Fruit fly (Drosophila melanogaster) whole organism, prepupa: ENCODE data around the gene Prm.

Experiments
- Blimp-1 ChIP-seq: fragments of 200-800 bp; sonication (Bioruptor generic); optimal IDR thresholded peaks from 3 replicates; lab custom pipeline; 2017; ENCODE audit warnings: missing biosample characterization, missing genetic modification characterization, mild to moderate bottlenecking, moderate library complexity, missing genetic modification reagents
- CG11294 ChIP-seq: fragments of 200-800 bp; sonication (Bioruptor generic); IDR thresholded peaks from 2 replicates; pipeline ENCODE4 v1.3.6; 2022; ENCODE audit warnings: missing biosample characterization, missing genetic modification characterization
- CG11762 ChIP-seq: fragments of 200-800 bp; sonication (Bioruptor generic); optimal IDR thresholded peaks from 3 replicates; lab custom pipeline; 2016; ENCODE audit warnings: missing biosample characterization, missing genetic modification characterization; ENCODE audit not compliant: insufficient read depth
- CG11902 ChIP-seq: fragments of 200-800 bp; sonication (Bioruptor generic); optimal IDR thresholded peaks from 3 replicates; lab custom pipeline; 2016; ENCODE audit warnings: missing biosample characterization, missing genetic modification characterization
- CG1621 ChIP-seq: fragments of 200-800 bp; sonication (Bioruptor generic); optimal IDR thresholded peaks from 3 replicates; lab custom pipeline; 2018; ENCODE audit warnings: missing biosample characterization, mild to moderate bottlenecking, missing genetic modification characterization
- CG16779 ChIP-seq: fragments of 200-800 bp; sonication (Bioruptor generic); optimal IDR thresholded peaks from 3 replicates; lab custom pipeline; 2017; ENCODE audit warnings: missing biosample characterization, mild to moderate bottlenecking, missing genetic modification characterization
- CG3032 ChIP-seq: fragments of 200-800 bp; optimal IDR thresholded peaks from 2 replicates; lab custom pipeline; 2019; ENCODE audit warnings: missing biosample characterization, mild to moderate bottlenecking, missing genetic modification characterization, moderate library complexity
- CG31627 ChIP-seq: fragments of 200-800 bp; sonication (Bioruptor generic); optimal IDR thresholded peaks from 3 replicates; lab custom pipeline; 2016; ENCODE audit warnings: missing biosample characterization, missing genetic modification characterization
- CG32006 ChIP-seq: fragments of 200-800 bp; sonication (Bioruptor generic); optimal IDR thresholded peaks from 3 replicates; lab custom pipeline; 2017; ENCODE audit warnings: missing biosample characterization, mild to moderate bottlenecking, missing genetic modification characterization
- CG34406 ChIP-seq: fragments of 200-800 bp; sonication (Bioruptor generic); optimal IDR thresholded peaks from 3 replicates; lab custom pipeline; 2016; ENCODE audit warnings: missing biosample characterization, missing genetic modification characterization
- CG3919 ChIP-seq: fragments of 200-800 bp; sonication (Bioruptor generic); optimal IDR thresholded peaks from 3 replicates; lab custom pipeline; 2016; ENCODE audit warnings: missing biosample characterization, missing genetic modification characterization
- CG4318 ChIP-seq: fragments of 200-800 bp; sonication (Bioruptor generic); optimal IDR thresholded peaks from 3 replicates; lab custom pipeline; 2017; ENCODE audit warnings: missing biosample characterization, mild to moderate bottlenecking, missing genetic modification characterization
- CG6163 ChIP-seq: fragments of 200-800 bp; sonication (Bioruptor generic); IDR thresholded peaks from 3 replicates; pipeline ENCODE4 v1.3.6; 2022; ENCODE audit warnings: missing biosample characterization, missing genetic modification characterization
- CG6276 ChIP-seq: fragments of 200-800 bp; sonication (Bioruptor generic); optimal IDR thresholded peaks from 2 replicates; lab custom pipeline; 2017; ENCODE audit warnings: missing biosample characterization, mild to moderate bottlenecking, missing genetic modification characterization
- CG6792 ChIP-seq: fragments of 200-800 bp; sonication (Bioruptor generic); optimal IDR thresholded peaks from 3 replicates; lab custom pipeline; 2016; ENCODE audit warnings: missing biosample characterization, missing genetic modification characterization
- CG6808 ChIP-seq: fragments of 200-800 bp; sonication (Bioruptor generic); optimal IDR thresholded peaks from 3 replicates; lab custom pipeline; 2017; ENCODE audit warnings: missing biosample characterization, missing genetic modification characterization, mild to moderate bottlenecking, moderate library complexity, missing genetic modification reagents
- CG6854 ChIP-seq: fragments of 200-800 bp; sonication (Bioruptor generic); optimal IDR thresholded peaks from 2 replicates; lab custom pipeline; 2017; ENCODE audit warnings: missing biosample characterization, mild to moderate bottlenecking, missing genetic modification characterization
- CG8119 ChIP-seq: fragments of 200-800 bp; sonication (Bioruptor generic); IDR thresholded peaks from 3 replicates; pipeline ENCODE4 v1.3.6; 2022; ENCODE audit warnings: missing biosample characterization, missing genetic modification characterization
- CG9139 ChIP-seq: fragments of 200-800 bp; sonication (Bioruptor generic); optimal IDR thresholded peaks from 3 replicates; lab custom pipeline; 2017; ENCODE audit warnings: missing biosample characterization, mild to moderate bottlenecking, missing genetic modification characterization
- Eip75B ChIP-seq: fragments of 200-800 bp; sonication (Bioruptor generic); optimal IDR thresholded peaks from 3 replicates; lab custom pipeline; 2016; ENCODE audit warnings: missing biosample characterization, missing genetic modification characterization
- Eip93F ChIP-seq: fragments of 200-800 bp; sonication (Bioruptor generic); optimal IDR thresholded peaks from 2 replicates; lab custom pipeline; 2016; ENCODE audit warnings: missing biosample characterization, mild to moderate bottlenecking, missing genetic modification characterization
- Gug ChIP-seq: fragments of 200-800 bp; sonication (Bioruptor generic); IDR thresholded peaks from 2 replicates; pipeline ENCODE4 v1.3.6; 2022; ENCODE audit warnings: missing biosample characterization, missing genetic modification characterization
- Hr38 ChIP-seq: sonication (Bioruptor generic); optimal IDR thresholded peaks from 2 replicates; lab custom pipeline; 2016; ENCODE audit warnings: missing biosample characterization, missing genetic modification characterization
- Hr39 ChIP-seq: fragments of 200-800 bp; sonication (Bioruptor generic); optimal IDR thresholded peaks from 2 replicates; lab custom pipeline; 2016; ENCODE audit warnings: missing biosample characterization, missing genetic modification characterization
- Hr4 ChIP-seq: fragments of 200-800 bp; sonication (Bioruptor generic); optimal IDR thresholded peaks from 3 replicates; lab custom pipeline; 2016; ENCODE audit warnings: missing biosample characterization, missing genetic modification characterization
- Met ChIP-seq: fragments of 200-800 bp; sonication (Bioruptor generic); optimal IDR thresholded peaks from 3 replicates; lab custom pipeline; 2016; ENCODE audit warnings: missing biosample characterization, missing genetic modification characterization
- Smox ChIP-seq: fragments of 200-800 bp; sonication (Bioruptor generic); optimal IDR thresholded peaks from 3 replicates; lab custom pipeline; 2016; ENCODE audit warnings: missing biosample characterization, missing genetic modification characterization
- Sox102F ChIP-seq: fragments of 200-800 bp; sonication (Bioruptor generic); optimal IDR thresholded peaks from 2 replicates; lab custom pipeline; 2016; ENCODE audit warnings: missing biosample characterization, mild to moderate bottlenecking, missing genetic modification characterization
- Sox15 ChIP-seq: fragments of 200-800 bp; sonication (Bioruptor generic); optimal IDR thresholded peaks from 3 replicates; lab custom pipeline; 2016; ENCODE audit warnings: missing biosample characterization, missing genetic modification characterization
- achi ChIP-seq: fragments of 200-800 bp; sonication (Bioruptor generic); optimal IDR thresholded peaks from 3 replicates; lab custom pipeline; 2016; ENCODE audit warnings: missing biosample characterization, missing genetic modification characterization
- acj6 ChIP-seq: fragments of 200-800 bp; sonication (Bioruptor generic); optimal IDR thresholded peaks from 3 replicates; lab custom pipeline; 2016; ENCODE audit warnings: missing biosample characterization, missing genetic modification characterization
- dsx ChIP-seq: fragments of 200-800 bp; optimal IDR thresholded peaks from 3 replicates; lab custom pipeline; 2019; ENCODE audit warnings: missing biosample characterization, mild to moderate bottlenecking, missing genetic modification characterization, moderate library complexity; ENCODE audit not compliant: poor library complexity, severe bottlenecking
- esn ChIP-seq: fragments of 200-800 bp; sonication (Bioruptor generic); optimal IDR thresholded peaks from 2 replicates; lab custom pipeline; 2016; ENCODE audit warnings: missing biosample characterization, mild to moderate bottlenecking, missing genetic modification characterization, moderate library complexity
- fd59A ChIP-seq: fragments of 200-800 bp; sonication (Bioruptor generic); optimal IDR thresholded peaks from 2 replicates; lab custom pipeline; 2017; ENCODE audit warnings: missing biosample characterization, mild to moderate bottlenecking, missing genetic modification characterization, missing genetic modification reagents
- fd85E ChIP-seq: fragments of 200-800 bp; sonication (Bioruptor generic); optimal IDR thresholded peaks from 3 replicates; lab custom pipeline; 2016; ENCODE audit warnings: missing biosample characterization, missing genetic modification characterization
- lz ChIP-seq: fragments of 200-800 bp; sonication (Bioruptor generic); optimal IDR thresholded peaks from 3 replicates; lab custom pipeline; 2016; ENCODE audit warnings: missing biosample characterization, missing genetic modification characterization
- pdm3 ChIP-seq: fragments of 200-800 bp; sonication (Bioruptor generic); optimal IDR thresholded peaks from 3 replicates; lab custom pipeline; 2016; ENCODE audit warnings: missing biosample characterization, missing genetic modification characterization
- salr ChIP-seq, 2 experiments: fragments of 200-800 bp; sonication (Bioruptor generic); optimal IDR thresholded peaks; 3 replicates each; lab custom pipeline; 2016 to 2018; ENCODE audit warnings: missing biosample characterization in 2 of 2, missing genetic modification characterization in 2 of 2, mild to moderate bottlenecking in 1 of 2
- spab ChIP-seq: fragments of 200-800 bp; sonication (Bioruptor generic); optimal IDR thresholded peaks from 2 replicates; lab custom pipeline; 2017; ENCODE audit warnings: missing biosample characterization, mild to moderate bottlenecking, missing genetic modification characterization, missing genetic modification reagents
- ss ChIP-seq, 2 experiments: fragments of 200-800 bp; sonication (Bioruptor generic); optimal IDR thresholded peaks; 2 replicates in 1 of 2; 3 replicates in 1 of 2; lab custom pipeline; 2017 to 2018; ENCODE audit warnings: mild to moderate bottlenecking in 2 of 2, missing biosample characterization in 2 of 2, missing genetic modification characterization in 2 of 2, moderate library complexity in 1 of 2
- svp ChIP-seq: fragments of 200-800 bp; sonication (Bioruptor generic); peaks from one replicate; lab custom pipeline; 2016; ENCODE audit warnings: missing biosample characterization, missing genetic modification characterization
- vri ChIP-seq: fragments of 200-800 bp; sonication (Bioruptor generic); optimal IDR thresholded peaks from 3 replicates; lab custom pipeline; 2016; ENCODE audit warnings: missing biosample characterization, mild to moderate bottlenecking, missing genetic modification characterization

Gene Prm

DNA sequence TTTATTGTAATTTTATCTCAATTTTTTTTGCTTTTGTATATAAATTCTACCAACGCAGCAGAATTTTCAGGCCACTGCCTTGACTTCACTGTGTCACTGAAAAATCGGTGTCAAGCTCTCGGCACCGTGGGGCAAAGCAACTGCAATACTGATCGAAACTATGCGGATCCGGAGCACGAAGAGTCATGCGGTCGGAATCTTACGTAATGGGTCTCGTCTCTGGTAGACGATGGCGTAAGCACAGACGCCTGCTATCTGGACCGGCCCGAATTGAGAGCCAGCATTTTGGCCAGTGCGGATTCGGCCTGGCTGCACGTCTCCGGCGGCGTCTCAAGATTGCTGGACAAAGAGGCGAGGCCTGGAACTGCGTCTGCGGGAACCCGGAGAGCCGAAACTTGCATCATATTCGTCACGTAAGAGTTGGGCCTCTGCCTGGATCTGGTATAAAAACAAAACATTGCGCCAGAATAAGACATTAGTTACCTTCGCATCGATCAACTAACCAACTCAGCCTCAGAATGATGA lies 18.7 kb downstream of the Prm start, which contains the start of gene Cp18:
Gene Cp18 (plus strand): TSS at position 475 of the 525 bp plus-strand sequence.
- TF ChIP-seq CG4318 (GFP tag; lab: Kevin White, UChicago): no peak
- TF ChIP-seq fd59A (GFP tag; lab: Kevin White, UChicago): no peak
- TF ChIP-seq CG11902 (GFP tag; lab: Kevin White, UChicago): no peak

DNA sequence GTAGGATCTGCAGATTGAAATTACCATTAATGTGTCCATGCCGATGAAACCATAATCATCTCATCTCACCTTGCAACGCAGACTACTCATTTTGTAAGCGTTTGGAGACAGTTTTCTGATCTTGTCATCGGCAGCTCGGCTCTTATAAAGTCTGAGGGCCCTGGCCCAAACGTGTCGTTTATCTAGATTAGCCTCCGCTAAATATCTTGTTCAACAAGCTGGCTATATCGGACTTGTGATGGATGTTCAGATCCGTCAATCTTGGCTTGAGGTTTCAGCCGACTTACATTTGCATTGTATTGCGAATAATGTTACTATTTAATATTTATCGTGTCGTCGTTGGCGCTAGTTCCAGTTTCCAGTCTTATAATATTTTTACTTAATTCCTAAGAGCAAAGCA lies 19.4 kb downstream of the Prm start, which contains the start of gene CG43965:
Gene CG43965 (minus strand): TSS at position 101 of the 400 bp plus-strand sequence.
- TF ChIP-seq CG31627 (GFP tag; lab: Kevin White, UChicago) (no peak), Hr4 (GFP tag; lab: Kevin White, UChicago) (no peak), Hr38 (no peak), CG3032 (no peak), CG32006 (no peak), Eip93F (GFP tag; lab: Kevin White, UChicago) (no peak), CG6163 (GFP tag; lab: Robert Waterston, UW) (no peak), CG1621 (no peak), Blimp-1 (GFP tag; lab: Kevin White, UChicago) (no peak), CG6808 (GFP tag; lab: Kevin White, UChicago) (no peak), CG6792 (no peak), fd59A (GFP tag; lab: Kevin White, UChicago) (no peak), vri (GFP tag; lab: Kevin White, UChicago) (no peak), CG3919 (GFP tag; lab: Kevin White, UChicago) (no peak)
- TF ChIP-seq, all 60 proteins: peak for 0

DNA sequence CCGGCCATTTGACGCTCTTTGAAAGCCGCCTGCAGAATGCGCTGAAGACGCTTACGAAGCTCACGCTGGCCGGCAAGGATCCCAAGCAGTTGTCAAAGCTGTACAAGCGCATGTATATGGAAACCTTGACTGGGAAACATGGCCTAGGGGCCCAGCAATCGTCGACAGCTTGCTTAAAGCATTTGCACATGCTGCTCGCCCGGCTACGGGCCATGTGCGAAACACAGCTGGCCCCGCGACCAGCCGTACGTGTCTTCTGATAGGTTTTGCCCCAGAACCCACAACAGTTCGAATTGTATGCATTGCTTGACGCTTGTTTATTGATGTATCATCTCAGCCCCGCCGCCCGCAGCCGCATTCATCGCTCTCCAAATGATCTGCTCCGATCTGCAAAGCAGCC lies 19.9 kb downstream of the Prm start:
- TF ChIP-seq CG6808 (GFP tag; lab: Kevin White, UChicago): no peak
- TF ChIP-seq ss (GFP tag; optimal IDR thresholded peaks at IDR 0.05; lab: Kevin White, UChicago): no peak
- no peak for TF ChIP-seq CG6276 (GFP tag; lab: Kevin White, UChicago)
- TF ChIP-seq CG11762: no peak
- TF ChIP-seq Sox102F (GFP tag; lab: Kevin White, UChicago): no peak
- no peak for TF ChIP-seq svp (GFP tag; lab: Kevin White, UChicago)
- TF ChIP-seq, all 60 proteins: peak for 0

DNA sequence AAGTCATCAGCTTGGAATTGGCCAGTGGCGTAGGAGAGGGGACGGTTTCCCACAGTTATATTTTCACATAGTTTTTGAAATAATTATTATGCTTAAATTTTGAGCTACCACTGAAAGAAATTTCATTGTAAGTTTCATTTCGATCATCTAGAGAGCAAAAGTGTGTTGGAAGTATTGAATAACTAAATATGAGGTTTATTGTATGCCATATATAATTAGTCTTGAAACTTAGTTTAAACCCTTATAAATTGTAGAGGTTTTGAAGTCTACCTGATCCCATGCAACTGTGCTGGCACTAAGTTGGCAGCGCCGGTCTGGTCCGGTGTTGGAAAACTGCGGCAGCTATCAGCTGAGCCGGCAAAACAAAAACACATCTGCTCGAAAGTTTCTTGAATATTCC lies 24.0 kb downstream of the Prm start, which contains the start of the genes CG32022 and CG6511:
Gene CG32022 (minus strand): TSS at position 128 of the 400 bp plus-strand sequence.
Gene CG6511 (plus strand): TSS at position 180 of the 400 bp plus-strand sequence.
- TF ChIP-seq Eip75B (GFP tag; lab: Kevin White, UChicago): peak; percentile 98
- TF ChIP-seq CG3032: peak; percentile 99
- peak; percentile 98 for TF ChIP-seq CG34406 (GFP tag; lab: Kevin White, UChicago)
- TF ChIP-seq salr (GFP tag; optimal IDR thresholded peaks at IDR 0.05; lab: Kevin White, UChicago): peak; percentile 96
- peak; percentile 97 for TF ChIP-seq CG11762
- peak; percentile 95 for TF ChIP-seq dsx (GFP tag; lab: Kevin White, UChicago)
- peak; percentile 99 for TF ChIP-seq CG32006
- peak; percentile 94 for TF ChIP-seq fd85E (GFP tag; lab: Kevin White, UChicago)
- TF ChIP-seq Blimp-1 (GFP tag; lab: Kevin White, UChicago): peak; percentile 91
- TF ChIP-seq CG3919 (GFP tag; lab: Kevin White, UChicago): peak; percentile 97
- TF ChIP-seq Sox15: peak; percentile 99
- TF ChIP-seq pdm3 (GFP tag; lab: Kevin White, UChicago): peak; percentile 99
- peak; percentile 91 for TF ChIP-seq CG16779 (tag; lab: Kevin White, UChicago)
- TF ChIP-seq Eip93F (GFP tag; lab: Kevin White, UChicago): peak; percentile 81
- TF ChIP-seq CG9139: peak; percentile 89
- TF ChIP-seq fd59A (GFP tag; lab: Kevin White, UChicago): peak; percentile 97
- TF ChIP-seq CG31627 (GFP tag; lab: Kevin White, UChicago): peak; percentile 99
- TF ChIP-seq Met (GFP tag; lab: Kevin White, UChicago): peak; percentile 98
- TF ChIP-seq achi: peak; percentile 97
- peak; percentile 97 for TF ChIP-seq Smox
- peak; percentile 96 for TF ChIP-seq CG11294 (GFP tag; lab: Robert Waterston, UW)
- TF ChIP-seq Hr4 (GFP tag; lab: Kevin White, UChicago): peak; percentile 99
- peak; percentile 95 for TF ChIP-seq spab (GFP tag; lab: Kevin White, UChicago)
- peak; percentile 82 for TF ChIP-seq Hr38
- peak; percentile 98 for TF ChIP-seq CG11902 (GFP tag; lab: Kevin White, UChicago)
- peak; percentile 99 for TF ChIP-seq Hr39
- peak; percentile 95 for TF ChIP-seq CG6808 (GFP tag; lab: Kevin White, UChicago)
- TF ChIP-seq lz (GFP tag; lab: Kevin White, UChicago): peak; percentile 99
- peak; percentile 99 for TF ChIP-seq CG4318 (GFP tag; lab: Kevin White, UChicago)
- peak; percentile 99 for TF ChIP-seq acj6 (GFP tag; lab: Kevin White, UChicago)
- TF ChIP-seq esn (GFP tag; lab: Kevin White, UChicago): peak; percentile 99
- TF ChIP-seq CG6854 (GFP tag; lab: Kevin White, UChicago): peak; percentile 96
- peak; percentile 96 for TF ChIP-seq CG8119 (GFP tag; lab: Robert Waterston, UW)
- TF ChIP-seq CG1621: peak; percentile 94
- TF ChIP-seq Gug (GFP tag; lab: Robert Waterston, UW): peak; percentile 96
